Fruit fly (Drosophila melanogaster) whole organism, prepupa: ENCODE measurements around the gene Met.

ENCODE experiments used
- Blimp-1 ChIP-seq: fragments of 200-800 bp; sonication (Bioruptor generic); optimal IDR thresholded peaks from 3 replicates; lab custom pipeline; 2017; ENCODE audit warnings: missing biosample characterization, missing genetic modification characterization, mild to moderate bottlenecking, moderate library complexity, missing genetic modification reagents
- CG10631 ChIP-seq: fragments of 200-800 bp; sonication (Bioruptor generic); optimal IDR thresholded peaks from 2 replicates; lab custom pipeline; 2016; ENCODE audit warnings: missing biosample characterization, missing genetic modification characterization
- CG10669 ChIP-seq: fragments of 200-800 bp; sonication (Bioruptor generic); optimal IDR thresholded peaks from 3 replicates; lab custom pipeline; 2018; ENCODE audit warnings: missing biosample characterization, mild to moderate bottlenecking, missing genetic modification characterization, moderate library complexity
- CG11294 ChIP-seq: fragments of 200-800 bp; sonication (Bioruptor generic); IDR thresholded peaks from 2 replicates; pipeline ENCODE4 v1.3.6; 2022; ENCODE audit warnings: missing biosample characterization, missing genetic modification characterization
- CG11762 ChIP-seq: fragments of 200-800 bp; sonication (Bioruptor generic); optimal IDR thresholded peaks from 3 replicates; lab custom pipeline; 2016; ENCODE audit warnings: missing biosample characterization, missing genetic modification characterization; ENCODE audit not compliant: insufficient read depth
- CG15336 ChIP-seq: fragments of 200-800 bp; sonication (Bioruptor generic); IDR thresholded peaks from 2 replicates; pipeline ENCODE4 v1.3.6; 2022; ENCODE audit warnings: missing biosample characterization, missing genetic modification characterization
- CG16779 ChIP-seq: fragments of 200-800 bp; sonication (Bioruptor generic); optimal IDR thresholded peaks from 3 replicates; lab custom pipeline; 2017; ENCODE audit warnings: missing biosample characterization, mild to moderate bottlenecking, missing genetic modification characterization
- CG3032 ChIP-seq: fragments of 200-800 bp; optimal IDR thresholded peaks from 2 replicates; lab custom pipeline; 2019; ENCODE audit warnings: missing biosample characterization, mild to moderate bottlenecking, missing genetic modification characterization, moderate library complexity
- CG31627 ChIP-seq: fragments of 200-800 bp; sonication (Bioruptor generic); optimal IDR thresholded peaks from 3 replicates; lab custom pipeline; 2016; ENCODE audit warnings: missing biosample characterization, missing genetic modification characterization
- CG32006 ChIP-seq: fragments of 200-800 bp; sonication (Bioruptor generic); optimal IDR thresholded peaks from 3 replicates; lab custom pipeline; 2017; ENCODE audit warnings: missing biosample characterization, mild to moderate bottlenecking, missing genetic modification characterization
- CG34406 ChIP-seq: fragments of 200-800 bp; sonication (Bioruptor generic); optimal IDR thresholded peaks from 3 replicates; lab custom pipeline; 2016; ENCODE audit warnings: missing biosample characterization, missing genetic modification characterization
- CG3919 ChIP-seq: fragments of 200-800 bp; sonication (Bioruptor generic); optimal IDR thresholded peaks from 3 replicates; lab custom pipeline; 2016; ENCODE audit warnings: missing biosample characterization, missing genetic modification characterization
- CG4318 ChIP-seq: fragments of 200-800 bp; sonication (Bioruptor generic); optimal IDR thresholded peaks from 3 replicates; lab custom pipeline; 2017; ENCODE audit warnings: missing biosample characterization, mild to moderate bottlenecking, missing genetic modification characterization
- CG6163 ChIP-seq: fragments of 200-800 bp; sonication (Bioruptor generic); IDR thresholded peaks from 3 replicates; pipeline ENCODE4 v1.3.6; 2022; ENCODE audit warnings: missing biosample characterization, missing genetic modification characterization
- CG6276 ChIP-seq: fragments of 200-800 bp; sonication (Bioruptor generic); optimal IDR thresholded peaks from 2 replicates; lab custom pipeline; 2017; ENCODE audit warnings: missing biosample characterization, mild to moderate bottlenecking, missing genetic modification characterization
- CG6792 ChIP-seq: fragments of 200-800 bp; sonication (Bioruptor generic); optimal IDR thresholded peaks from 3 replicates; lab custom pipeline; 2016; ENCODE audit warnings: missing biosample characterization, missing genetic modification characterization
- CG6854 ChIP-seq: fragments of 200-800 bp; sonication (Bioruptor generic); optimal IDR thresholded peaks from 2 replicates; lab custom pipeline; 2017; ENCODE audit warnings: missing biosample characterization, mild to moderate bottlenecking, missing genetic modification characterization
- CG7368 ChIP-seq: fragments of 200-800 bp; sonication (Bioruptor generic); optimal IDR thresholded peaks from 3 replicates; lab custom pipeline; 2016; ENCODE audit warnings: missing biosample characterization, missing genetic modification characterization
- CG8119 ChIP-seq: fragments of 200-800 bp; sonication (Bioruptor generic); IDR thresholded peaks from 3 replicates; pipeline ENCODE4 v1.3.6; 2022; ENCODE audit warnings: missing biosample characterization, missing genetic modification characterization
- CG8319 ChIP-seq: fragments of 200-800 bp; sonication (Bioruptor generic); optimal IDR thresholded peaks from 3 replicates; lab custom pipeline; 2016; ENCODE audit warnings: missing biosample characterization, missing genetic modification characterization
- CG8632 ChIP-seq: fragments of 200-800 bp; sonication (Bioruptor generic); optimal IDR thresholded peaks from 3 replicates; lab custom pipeline; 2016; ENCODE audit warnings: missing biosample characterization, missing genetic modification characterization
- CG9139 ChIP-seq: fragments of 200-800 bp; sonication (Bioruptor generic); optimal IDR thresholded peaks from 3 replicates; lab custom pipeline; 2017; ENCODE audit warnings: missing biosample characterization, mild to moderate bottlenecking, missing genetic modification characterization
- Eip75B ChIP-seq: fragments of 200-800 bp; sonication (Bioruptor generic); optimal IDR thresholded peaks from 3 replicates; lab custom pipeline; 2016; ENCODE audit warnings: missing biosample characterization, missing genetic modification characterization
- Eip78C ChIP-seq: fragments of 200-800 bp; sonication (Bioruptor generic); peaks from one replicate; lab custom pipeline; 2016; ENCODE audit warnings: missing biosample characterization, missing genetic modification characterization
- Eip93F ChIP-seq: fragments of 200-800 bp; sonication (Bioruptor generic); optimal IDR thresholded peaks from 2 replicates; lab custom pipeline; 2016; ENCODE audit warnings: missing biosample characterization, mild to moderate bottlenecking, missing genetic modification characterization
- Ets21C ChIP-seq: fragments of 200-800 bp; sonication (Bioruptor generic); optimal IDR thresholded peaks from 3 replicates; lab custom pipeline; 2016; ENCODE audit warnings: missing biosample characterization, missing genetic modification characterization
- Gug ChIP-seq: fragments of 200-800 bp; sonication (Bioruptor generic); IDR thresholded peaks from 2 replicates; pipeline ENCODE4 v1.3.6; 2022; ENCODE audit warnings: missing biosample characterization, missing genetic modification characterization
- Hr38 ChIP-seq: sonication (Bioruptor generic); optimal IDR thresholded peaks from 2 replicates; lab custom pipeline; 2016; ENCODE audit warnings: missing biosample characterization, missing genetic modification characterization
- Hr39 ChIP-seq: fragments of 200-800 bp; sonication (Bioruptor generic); optimal IDR thresholded peaks from 2 replicates; lab custom pipeline; 2016; ENCODE audit warnings: missing biosample characterization, missing genetic modification characterization
- Hr4 ChIP-seq: fragments of 200-800 bp; sonication (Bioruptor generic); optimal IDR thresholded peaks from 3 replicates; lab custom pipeline; 2016; ENCODE audit warnings: missing biosample characterization, missing genetic modification characterization
- Lpt ChIP-seq: fragments of 200-800 bp; sonication (Bioruptor generic); optimal IDR thresholded peaks from 3 replicates; lab custom pipeline; 2016; ENCODE audit warnings: missing biosample characterization, missing genetic modification characterization
- Met ChIP-seq: fragments of 200-800 bp; sonication (Bioruptor generic); optimal IDR thresholded peaks from 3 replicates; lab custom pipeline; 2016; ENCODE audit warnings: missing biosample characterization, missing genetic modification characterization
- OdsH ChIP-seq: fragments of 200-800 bp; sonication (Bioruptor generic); optimal IDR thresholded peaks from 3 replicates; lab custom pipeline; 2016; ENCODE audit warnings: missing biosample characterization, missing genetic modification characterization
- Sox102F ChIP-seq: fragments of 200-800 bp; sonication (Bioruptor generic); optimal IDR thresholded peaks from 2 replicates; lab custom pipeline; 2016; ENCODE audit warnings: missing biosample characterization, mild to moderate bottlenecking, missing genetic modification characterization
- Sox14 ChIP-seq: fragments of 200-800 bp; sonication (Bioruptor generic); optimal IDR thresholded peaks from 3 replicates; lab custom pipeline; 2016; ENCODE audit warnings: missing biosample characterization, missing genetic modification characterization
- Sox15 ChIP-seq: fragments of 200-800 bp; sonication (Bioruptor generic); optimal IDR thresholded peaks from 3 replicates; lab custom pipeline; 2016; ENCODE audit warnings: missing biosample characterization, missing genetic modification characterization
- achi ChIP-seq: fragments of 200-800 bp; sonication (Bioruptor generic); optimal IDR thresholded peaks from 3 replicates; lab custom pipeline; 2016; ENCODE audit warnings: missing biosample characterization, missing genetic modification characterization
- acj6 ChIP-seq: fragments of 200-800 bp; sonication (Bioruptor generic); optimal IDR thresholded peaks from 3 replicates; lab custom pipeline; 2016; ENCODE audit warnings: missing biosample characterization, missing genetic modification characterization
- cyc ChIP-seq: fragments of 200-800 bp; sonication (Bioruptor generic); optimal IDR thresholded peaks from 3 replicates; lab custom pipeline; 2016; ENCODE audit warnings: missing biosample characterization, missing genetic modification characterization
- dac ChIP-seq: fragments of 200-800 bp; sonication (Bioruptor generic); optimal IDR thresholded peaks from 2 replicates; lab custom pipeline; 2017; ENCODE audit warnings: missing biosample characterization, mild to moderate bottlenecking, missing genetic modification characterization
- eg ChIP-seq: fragments of 200-800 bp; sonication (Bioruptor generic); IDR thresholded peaks from 3 replicates; pipeline ENCODE4 v1.3.6; 2022; ENCODE audit warnings: missing biosample characterization, missing genetic modification characterization
- fd59A ChIP-seq: fragments of 200-800 bp; sonication (Bioruptor generic); optimal IDR thresholded peaks from 2 replicates; lab custom pipeline; 2017; ENCODE audit warnings: missing biosample characterization, mild to moderate bottlenecking, missing genetic modification characterization, missing genetic modification reagents
- fd85E ChIP-seq: fragments of 200-800 bp; sonication (Bioruptor generic); optimal IDR thresholded peaks from 3 replicates; lab custom pipeline; 2016; ENCODE audit warnings: missing biosample characterization, missing genetic modification characterization
- net ChIP-seq: fragments of 200-800 bp; sonication (Bioruptor generic); optimal IDR thresholded peaks from 3 replicates; lab custom pipeline; 2016; ENCODE audit warnings: missing biosample characterization, missing genetic modification characterization
- pdm3 ChIP-seq: fragments of 200-800 bp; sonication (Bioruptor generic); optimal IDR thresholded peaks from 3 replicates; lab custom pipeline; 2016; ENCODE audit warnings: missing biosample characterization, missing genetic modification characterization
- salr ChIP-seq, 2 experiments: fragments of 200-800 bp; sonication (Bioruptor generic); optimal IDR thresholded peaks; 3 replicates each; lab custom pipeline; 2016 to 2018; ENCODE audit warnings: missing biosample characterization in 2 of 2, missing genetic modification characterization in 2 of 2, mild to moderate bottlenecking in 1 of 2
- svp ChIP-seq: fragments of 200-800 bp; sonication (Bioruptor generic); peaks from one replicate; lab custom pipeline; 2016; ENCODE audit warnings: missing biosample characterization, missing genetic modification characterization
- vri ChIP-seq: fragments of 200-800 bp; sonication (Bioruptor generic); optimal IDR thresholded peaks from 3 replicates; lab custom pipeline; 2016; ENCODE audit warnings: missing biosample characterization, mild to moderate bottlenecking, missing genetic modification characterization

Gene Met

DNA sequence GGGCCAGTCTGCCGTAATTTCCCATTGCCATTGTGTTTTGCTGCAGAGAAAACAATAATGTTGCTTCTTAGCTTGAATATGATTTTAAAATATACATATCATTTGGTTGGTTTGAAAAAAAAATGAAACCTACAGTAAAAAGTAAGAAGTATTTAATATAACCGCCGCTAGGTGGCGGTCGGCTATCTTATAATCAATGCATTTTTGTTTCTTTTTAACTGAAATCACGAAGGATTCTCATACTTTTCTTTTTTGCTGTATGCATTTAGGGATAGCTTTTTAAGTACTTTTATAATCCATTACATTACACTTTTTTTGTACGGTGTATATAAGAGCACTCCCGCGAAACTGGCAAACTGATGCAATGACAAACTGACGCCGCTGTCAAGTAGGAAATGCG is 35.5 kb downstream of the Met start (continued):
- TF ChIP-seq Eip93F (no peak), CG11294 (GFP tag; lab: Robert Waterston, UW) (no peak), CG11762 (GFP tag; lab: Kevin White, UChicago) (no peak), Met (GFP tag; lab: Kevin White, UChicago) (peak; percentile 61), Blimp-1 (GFP tag; lab: Kevin White, UChicago) (no peak), Hr39 (no peak), svp (GFP tag; lab: Kevin White, UChicago) (peak; percentile 65), vri (no peak), Hr4 (GFP tag; lab: Kevin White, UChicago) (peak; percentile 40), OdsH (peak; percentile 24), Sox15 (no peak), achi (GFP tag; lab: Kevin White, UChicago) (peak; percentile 9), Ets21C (GFP tag; lab: Kevin White, UChicago) (no peak), Lpt (GFP tag; lab: Kevin White, UChicago) (no peak), CG6792 (GFP tag; lab: Kevin White, UChicago) (no peak), CG9139 (GFP tag; lab: Kevin White, UChicago) (no peak)

DNA sequence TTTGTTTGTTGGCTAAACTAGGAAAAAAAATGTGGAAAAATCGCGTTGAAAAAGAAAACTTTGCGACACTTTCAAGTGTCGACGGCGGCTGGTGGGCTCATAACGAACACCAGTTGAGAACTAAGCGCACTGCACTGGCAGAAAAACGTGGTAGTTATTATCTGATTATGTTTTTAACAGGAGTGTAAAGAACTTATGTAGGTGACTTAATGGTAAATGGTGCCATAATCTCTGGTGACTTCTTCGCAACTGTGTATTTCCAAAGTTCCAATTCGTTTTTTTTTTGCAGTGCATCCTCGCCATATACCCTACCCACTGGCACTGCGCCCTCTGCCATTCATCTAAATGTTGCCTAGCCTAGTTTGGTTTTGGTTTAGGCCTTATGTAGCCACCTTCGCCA is 37.1 kb downstream of the Met start:
- TF ChIP-seq Sox102F (GFP tag; lab: Kevin White, UChicago) (no peak), salr (GFP tag; optimal IDR thresholded peaks at IDR 0.05; lab: Kevin White, UChicago) (peak in 1 of 2 experiments; percentile 8), svp (GFP tag; lab: Kevin White, UChicago) (peak; percentile 8), achi (GFP tag; lab: Kevin White, UChicago) (peak; percentile 48), fd85E (GFP tag; lab: Kevin White, UChicago) (no peak), cyc (GFP tag; lab: Kevin White, UChicago) (no peak), CG3032 (no peak), CG8119 (GFP tag; lab: Robert Waterston, UW) (peak; percentile 85), Hr39 (no peak), pdm3 (GFP tag; lab: Kevin White, UChicago) (peak; percentile 37), CG8632 (GFP tag; lab: Kevin White, UChicago) (no peak), CG10669 (GFP tag; lab: Kevin White, UChicago) (peak; percentile 9), CG15336 (GFP tag; lab: Robert Waterston, UW) (peak; percentile 84), eg (peak; percentile 76), CG10631 (GFP tag; lab: Kevin White, UChicago) (peak; percentile 39), Gug (GFP tag; lab: Robert Waterston, UW) (peak; percentile 70), CG4318 (GFP tag; lab: Kevin White, UChicago) (peak; percentile 70), Eip75B (GFP tag; lab: Kevin White, UChicago) (peak; percentile 5), net (GFP tag; lab: Kevin White, UChicago) (peak; percentile 39), OdsH (peak; percentile 45), CG34406 (GFP tag; lab: Kevin White, UChicago) (no peak), fd59A (GFP tag; lab: Kevin White, UChicago) (peak; percentile 11), CG11294 (GFP tag; lab: Robert Waterston, UW) (peak; percentile 33; the same call in 1 of the 2 replicates), CG31627 (GFP tag; lab: Kevin White, UChicago) (no peak), CG7368 (GFP tag; lab: Kevin White, UChicago) (no peak), CG6854 (no peak), dac (GFP tag; lab: Kevin White, UChicago) (peak; percentile 69), Hr4 (GFP tag; lab: Kevin White, UChicago) (peak; percentile 78), CG3919 (GFP tag; lab: Kevin White, UChicago) (peak; percentile 39), Met (GFP tag; lab: Kevin White, UChicago) (peak; percentile 50), acj6 (GFP tag; lab: Kevin White, UChicago) (peak; percentile 35), CG8319 (GFP tag; lab: Kevin White, UChicago) (no peak), Hr38 (GFP tag; lab: Kevin White, UChicago) (no peak), Lpt (GFP tag; lab: Kevin White, UChicago) (peak; percentile 62), CG16779 (tag; lab: Kevin White, UChicago) (no peak), CG9139 (GFP tag; lab: Kevin White, UChicago) (no peak), CG32006 (GFP tag; lab: Kevin White, UChicago) (peak; percentile 81), Eip78C (GFP tag; lab: Kevin White, UChicago) (peak; percentile 77), Sox14 (peak; percentile 0), CG11762 (GFP tag; lab: Kevin White, UChicago) (peak; percentile 19), CG6163 (peak; percentile 57; the same call in 1 of the 3 replicates), CG6276 (GFP tag; lab: Kevin White, UChicago) (peak; percentile 69)
